Worm (Caenorhabditis elegans) whole organism, mixed stage, embryonic: ENCODE data around the gene F53A3.1.
A peak's percentile ranks its signal among the peaks of the same experiment; 100 is the strongest.

Experiments
- M03D4.4 ChIP-seq: sonication (generic microtip); optimal IDR thresholded peaks from 2 replicates; lab custom pipeline; 2017; ENCODE audit warnings: mild to moderate bottlenecking, missing genetic modification characterization, missing compliant biosample characterization
- bed-3 ChIP-seq: fragments of 200-800 bp; sonication (Bioruptor generic); optimal IDR thresholded peaks from 3 replicates; lab custom pipeline; 2018; ENCODE audit warnings: mild to moderate bottlenecking, missing genetic modification characterization, moderate library complexity, missing compliant biosample characterization
- blmp-1 ChIP-seq: fragments of 150-350 bp; optimal IDR thresholded peaks from 2 replicates; lab custom pipeline; 2014; ENCODE audit warnings: missing biosample characterization, missing genetic modification characterization
- ceh-39 ChIP-seq: fragments of 150-350 bp; optimal IDR thresholded peaks from 2 replicates; lab custom pipeline; 2014; ENCODE audit warnings: missing biosample characterization, missing genetic modification characterization
- ceh-43 ChIP-seq: fragments of 200-800 bp; sonication (Bioruptor generic); optimal IDR thresholded peaks from 2 replicates; lab custom pipeline; 2018; ENCODE audit warnings: mild to moderate bottlenecking, missing genetic modification characterization, moderate library complexity, missing compliant biosample characterization
- ces-1 ChIP-seq: fragments of 150-350 bp; optimal IDR thresholded peaks from 2 replicates; lab custom pipeline; 2014; ENCODE audit warnings: missing biosample characterization, missing genetic modification reagents, missing genetic modification characterization
- cnd-1 ChIP-seq: fragments of 200-800 bp; sonication (Bioruptor generic); optimal IDR thresholded peaks from 2 replicates; lab custom pipeline; 2018; ENCODE audit warnings: mild to moderate bottlenecking, missing genetic modification characterization, missing compliant biosample characterization
- drap-1 ChIP-seq: fragments of 200-800 bp; sonication (Bioruptor generic); optimal IDR thresholded peaks from 3 replicates; lab custom pipeline; 2018; ENCODE audit warnings: mild to moderate bottlenecking, missing genetic modification characterization, missing compliant biosample characterization
- elt-1 ChIP-seq: sonication (generic microtip); optimal IDR thresholded peaks from 2 replicates; lab custom pipeline; 2017; ENCODE audit warnings: missing genetic modification characterization, mild to moderate bottlenecking, missing compliant biosample characterization, antibody characterized with exemption, moderate library complexity, borderline replicate concordance; ENCODE audit not compliant: insufficient read depth
- elt-3 ChIP-seq: fragments of 150-350 bp; optimal IDR thresholded peaks from 2 replicates; lab custom pipeline; 2014; ENCODE audit warnings: missing biosample characterization, missing genetic modification characterization
- ham-2 ChIP-seq: fragments of 200-800 bp; sonication (Bioruptor generic); optimal IDR thresholded peaks from 2 replicates; lab custom pipeline; 2018; ENCODE audit warnings: mild to moderate bottlenecking, missing genetic modification characterization, missing compliant biosample characterization
- hlh-1 ChIP-seq: fragments of 150-350 bp; optimal IDR thresholded peaks from 2 replicates; lab custom pipeline; 2014; ENCODE audit warnings: missing biosample characterization, missing genetic modification reagents, missing genetic modification characterization
- lin-13 ChIP-seq: fragments of 150-350 bp; optimal IDR thresholded peaks from 2 replicates; lab custom pipeline; 2014; ENCODE audit warnings: missing biosample characterization, missing genetic modification characterization
- lin-32 ChIP-seq: fragments of 200-800 bp; sonication (Bioruptor generic); optimal IDR thresholded peaks from 2 replicates; lab custom pipeline; 2018; ENCODE audit warnings: mild to moderate bottlenecking, missing genetic modification characterization, missing compliant biosample characterization
- mab-5 ChIP-seq: fragments of 150-350 bp; optimal IDR thresholded peaks from 2 replicates; lab custom pipeline; 2014; ENCODE audit warnings: missing biosample characterization, missing genetic modification characterization
- mep-1 ChIP-seq: fragments of 150-350 bp; optimal IDR thresholded peaks from 2 replicates; lab custom pipeline; 2017; ENCODE audit warnings: missing biosample characterization, missing genetic modification reagents, missing genetic modification characterization, inconsistent platforms
- mls-2 ChIP-seq: sonication (generic microtip); optimal IDR thresholded peaks from 2 replicates; lab custom pipeline; 2016; ENCODE audit warnings: mild to moderate bottlenecking, missing genetic modification characterization, moderate library complexity, missing compliant biosample characterization
- nhr-2 ChIP-seq: fragments of 150-350 bp; optimal IDR thresholded peaks from 2 replicates; lab custom pipeline; 2014; ENCODE audit warnings: missing biosample characterization, missing genetic modification characterization
- nhr-237 ChIP-seq: fragments of 150-350 bp; optimal IDR thresholded peaks from 2 replicates; lab custom pipeline; 2014; ENCODE audit warnings: missing biosample characterization, missing genetic modification characterization
- nhr-76 ChIP-seq: sonication (generic microtip); optimal IDR thresholded peaks from 2 replicates; lab custom pipeline; 2017; ENCODE audit warnings: missing biosample characterization, missing genetic modification characterization
- sem-2 ChIP-seq: fragments of 200-800 bp; sonication (Bioruptor generic); optimal IDR thresholded peaks from 2 replicates; lab custom pipeline; 2018; ENCODE audit warnings: mild to moderate bottlenecking, missing genetic modification characterization, missing compliant biosample characterization
- snpc-4 ChIP-seq: fragments of 150-350 bp; optimal IDR thresholded peaks from 2 replicates; lab custom pipeline; 2014; ENCODE audit warnings: missing biosample characterization, missing genetic modification characterization
- sptf-1 ChIP-seq: sonication (generic microtip); optimal IDR thresholded peaks from 2 replicates; lab custom pipeline; 2017; ENCODE audit warnings: mild to moderate bottlenecking, missing genetic modification characterization, moderate library complexity, missing compliant biosample characterization
- tbx-8 ChIP-seq: fragments of 200-800 bp; sonication (Bioruptor generic); optimal IDR thresholded peaks from 2 replicates; lab custom pipeline; 2018; ENCODE audit warnings: mild to moderate bottlenecking, missing genetic modification characterization, moderate library complexity, missing compliant biosample characterization
- unc-120 ChIP-seq: sonication (generic microtip); optimal IDR thresholded peaks from 2 replicates; lab custom pipeline; 2017; ENCODE audit warnings: missing genetic modification characterization, missing compliant biosample characterization; ENCODE audit not compliant: poor library complexity, severe bottlenecking
- unc-39 ChIP-seq: fragments of 150-350 bp; optimal IDR thresholded peaks from 2 replicates; lab custom pipeline; 2014; ENCODE audit warnings: missing biosample characterization, missing genetic modification characterization
- ztf-11 ChIP-seq: fragments of 150-350 bp; optimal IDR thresholded peaks from 2 replicates; lab custom pipeline; 2014; ENCODE audit warnings: missing biosample characterization, missing genetic modification characterization

Gene F53A3.1

DNA sequence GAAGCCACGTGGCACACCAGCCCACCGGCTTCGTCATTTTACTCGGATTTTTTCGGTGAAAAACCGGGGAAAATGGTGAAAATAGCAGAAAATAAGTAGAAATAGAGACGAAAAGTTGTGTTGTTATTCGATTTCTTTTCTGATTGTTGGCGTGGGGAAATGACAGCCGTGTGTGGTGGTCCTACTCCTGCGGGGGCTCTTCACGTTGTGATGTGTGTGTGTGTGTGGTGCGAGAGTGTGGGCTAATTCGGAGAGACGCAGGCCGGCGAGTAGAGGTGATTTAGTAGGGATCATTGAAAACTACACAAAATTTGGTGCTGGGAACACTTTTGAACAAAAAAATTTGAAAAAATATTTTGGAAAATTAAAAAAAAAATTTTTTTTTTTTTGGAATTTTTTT is at the start of gene F53A3.1:
TSS of gene F53A3.1 (minus strand) at position 150 of the 400 bp plus-strand sequence.
- TF ChIP-seq nhr-2 (no peak), ces-1 (GFP tag; lab: Kevin White, UChicago) (no peak), ztf-11 (tag; lab: Kevin White, UChicago) (no peak), ceh-39 (tag; lab: Kevin White, UChicago) (no peak), blmp-1 (no peak), nhr-76 (tag; lab: Kevin White, UChicago) (no peak), mab-5 (no peak), ceh-43 (GFP tag; lab: Kevin White, UChicago) (no peak), hlh-1 (tag; lab: Kevin White, UChicago) (peak; percentile 65), unc-39 (tag; lab: Kevin White, UChicago) (no peak), lin-32 (GFP tag; lab: Kevin White, UChicago) (no peak), elt-3 (tag; lab: Kevin White, UChicago) (no peak), unc-120 (tag; lab: Kevin White, UChicago) (peak; percentile 53), sptf-1 (tag; lab: Kevin White, UChicago) (no peak)
- TF ChIP-seq, all 35 proteins: peak for 2

DNA sequence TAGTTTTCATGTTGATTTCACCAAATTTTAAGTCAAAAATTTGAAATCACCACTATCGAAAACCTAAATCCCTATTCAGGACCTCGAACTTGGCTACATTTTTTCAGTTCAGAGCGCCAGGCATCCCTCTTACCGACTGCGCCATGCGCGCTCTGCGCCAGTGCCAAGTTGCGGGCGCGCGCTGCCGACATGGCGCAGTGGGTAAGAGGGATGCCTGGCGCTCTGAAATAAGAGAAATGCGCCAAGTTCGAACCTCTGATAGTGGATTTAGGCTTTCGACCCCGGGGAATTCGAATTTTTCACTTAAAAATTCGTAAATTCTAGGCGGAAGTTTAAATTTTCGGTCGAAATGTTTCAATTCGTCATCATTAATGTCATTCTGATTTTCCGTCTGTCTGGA is 46.5 kb upstream of the F53A3.1 start:
- TF ChIP-seq elt-3 (tag; lab: Kevin White, UChicago) = no peak
- no peak for TF ChIP-seq nhr-2
- TF ChIP-seq cnd-1 (tag; lab: Kevin White, UChicago) = no peak
- TF ChIP-seq tbx-8 = no peak
- no peak for TF ChIP-seq nhr-237
- TF ChIP-seq lin-13 (tag; lab: Kevin White, UChicago) = no peak
- TF ChIP-seq sem-2 (GFP tag; lab: Kevin White, UChicago) = no peak
- TF ChIP-seq mep-1 (tag; lab: Kevin White, UChicago) = no peak
- TF ChIP-seq, all 35 proteins: peak for 0

ce11 chrIII:1987693-1988092 is 44.3 kb upstream of the F53A3.1 start, which contains the start of gene Y39A3B.8:
TSS of gene Y39A3B.8 (plus strand) at chrIII:1987993.
- no peak for TF ChIP-seq ces-1 (GFP tag; lab: Kevin White, UChicago)
- TF ChIP-seq unc-120 (tag; lab: Kevin White, UChicago) = no peak
- no peak for TF ChIP-seq mls-2 (tag; lab: Kevin White, UChicago)
- no peak for TF ChIP-seq mep-1 (tag; lab: Kevin White, UChicago)
- TF ChIP-seq cnd-1 (tag; lab: Kevin White, UChicago) = no peak
- TF ChIP-seq hlh-1 (tag; lab: Kevin White, UChicago) = no peak
- TF ChIP-seq ceh-43 (GFP tag; lab: Kevin White, UChicago) = no peak
- TF ChIP-seq nhr-237 = no peak
- no peak for TF ChIP-seq ham-2 (GFP tag; lab: Kevin White, UChicago)
- TF ChIP-seq sptf-1 (tag; lab: Kevin White, UChicago) = no peak
- TF ChIP-seq elt-3 (tag; lab: Kevin White, UChicago) = no peak
- no peak for TF ChIP-seq M03D4.4
- TF ChIP-seq, all 35 proteins: peak for 0

DNA sequence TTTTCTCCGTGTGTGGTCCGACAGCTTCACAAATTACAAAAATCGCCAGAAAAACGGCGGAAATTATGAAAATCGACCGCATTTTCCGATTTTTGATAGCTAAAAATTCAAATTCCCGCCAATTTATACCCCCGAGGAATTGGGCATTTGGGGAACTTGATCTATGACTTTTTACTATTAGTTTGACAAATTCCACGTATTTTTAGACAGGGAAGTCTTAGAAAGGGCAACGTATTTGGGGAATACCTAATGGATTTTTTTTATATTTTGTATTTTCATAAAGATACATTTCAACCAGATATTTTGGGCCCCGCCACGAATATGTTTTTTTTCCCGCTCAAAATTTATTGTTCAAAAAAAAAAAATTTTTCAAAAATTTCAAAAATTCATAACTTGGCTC is 41.4 kb upstream of the F53A3.1 start, which contains the start of gene Y39A3B.7:
TSS of gene Y39A3B.7 (minus strand) at position 101 of the 400 bp plus-strand sequence.
- no peak for TF ChIP-seq mls-2 (tag; lab: Kevin White, UChicago)
- no peak for TF ChIP-seq nhr-76 (tag; lab: Kevin White, UChicago)
- TF ChIP-seq M03D4.4 = no peak
- TF ChIP-seq snpc-4 (tag; lab: Kevin White, UChicago) = no peak
- TF ChIP-seq lin-13 (tag; lab: Kevin White, UChicago) = no peak
- no peak for TF ChIP-seq bed-3 (GFP tag; lab: Kevin White, UChicago)
- no peak for TF ChIP-seq unc-39 (tag; lab: Kevin White, UChicago)
- TF ChIP-seq ham-2 (GFP tag; lab: Kevin White, UChicago) = no peak
- no peak for TF ChIP-seq nhr-2

DNA sequence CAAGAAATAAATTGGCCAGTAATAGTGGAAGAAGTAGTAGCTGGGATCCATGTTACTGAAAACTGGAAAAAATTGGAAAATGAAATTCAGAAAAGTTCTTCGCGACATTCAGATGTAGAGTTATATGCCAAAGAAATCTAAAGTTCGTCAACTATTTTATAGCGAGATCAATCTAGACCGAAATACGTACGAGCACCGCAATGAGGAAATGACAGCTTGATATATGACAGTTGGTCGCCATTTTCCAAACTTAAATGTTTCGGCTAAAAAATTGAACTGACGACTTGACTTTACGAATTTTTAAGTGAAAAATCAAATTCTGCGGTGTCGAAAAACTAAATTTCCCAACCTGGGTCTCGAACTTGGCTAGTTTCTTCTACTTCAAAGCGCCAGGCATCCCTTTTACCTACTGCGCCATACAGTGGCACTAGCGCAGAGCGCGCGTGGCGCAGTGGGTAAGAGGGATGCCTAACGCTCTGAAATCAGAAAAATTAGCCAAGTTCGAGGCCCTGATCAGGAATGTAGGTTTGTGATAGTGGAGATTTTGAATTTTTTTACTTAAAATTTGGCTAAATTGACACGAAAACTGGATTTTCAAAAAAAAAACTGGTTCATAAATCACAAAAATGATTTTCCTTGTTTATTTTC is 39.3 kb upstream of the F53A3.1 start, which contains the start of gene srd-66:
TSS of gene srd-66 (minus strand) at position 51 of the 648 bp plus-strand sequence.
- TF ChIP-seq mab-5 = no peak
- TF ChIP-seq elt-1 (tag; lab: Kevin White, UChicago) = no peak
- no peak for TF ChIP-seq sem-2 (GFP tag; lab: Kevin White, UChicago)

ce11 chrIII:1981467-1981866 is 38.0 kb upstream of the F53A3.1 start:
- TF ChIP-seq unc-120 (tag; lab: Kevin White, UChicago) (no peak), ztf-11 (tag; lab: Kevin White, UChicago) (no peak), mls-2 (tag; lab: Kevin White, UChicago) (no peak), unc-39 (tag; lab: Kevin White, UChicago) (no peak), tbx-8 (no peak), blmp-1 (no peak), drap-1 (GFP tag; lab: Kevin White, UChicago) (no peak)
